Worm (Caenorhabditis elegans): ENCODE measurements around the gene ruvb-1.
A peak's percentile ranks its signal among the peaks of the same experiment; 100 is the strongest.

ruvb-1 gene

DNA sequence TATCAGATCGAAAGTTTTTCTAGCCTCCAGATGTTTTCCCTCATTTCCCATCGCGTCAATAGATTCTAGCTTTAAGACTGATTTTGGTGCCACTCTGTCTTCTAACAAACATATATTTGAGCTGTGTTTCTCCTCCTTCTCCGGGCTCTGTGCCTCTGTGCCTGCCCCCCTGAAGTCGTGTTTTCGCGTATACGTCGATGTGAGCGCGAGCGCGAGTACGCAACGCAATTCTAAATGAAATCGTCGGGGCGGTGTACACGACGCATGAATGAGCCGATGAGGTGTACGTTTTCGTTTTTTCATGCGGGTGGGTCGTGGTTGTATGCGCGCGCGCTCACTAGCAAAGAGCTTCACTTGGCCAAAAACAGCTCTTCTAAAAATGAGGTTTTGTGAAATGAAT, 14.7 kb downstream of the ruvb-1 start:
- TF ChIP-seq egl-27 (tag; optimal IDR thresholded peaks at IDR 0.05) (no peak), nhr-129 (tag; optimal IDR thresholded peaks at IDR 0.05) (no peak), mdl-1 (tag; optimal IDR thresholded peaks at IDR 0.05) (no peak), ZK546.5 (tag; optimal IDR thresholded peaks at IDR 0.05) (no peak), unc-55 (GFP tag; optimal IDR thresholded peaks at IDR 0.05) (no peak), nhr-77 (tag; optimal IDR thresholded peaks at IDR 0.05) (no peak), aly-2 (tag; optimal IDR thresholded peaks at IDR 0.05) (no peak), unc-62 (GFP tag; optimal IDR thresholded peaks at IDR 0.05) (no peak), blmp-1 (tag; optimal IDR thresholded peaks at IDR 0.05; ENCODE audit: insufficient read depth) (no peak), sma-9 (GFP tag; optimal IDR thresholded peaks at IDR 0.05) (no peak), sma-9 (tag; optimal IDR thresholded peaks at IDR 0.05) (no peak), ztf-4 (tag; optimal IDR thresholded peaks at IDR 0.05) (no peak), dmd-4 (tag; optimal IDR thresholded peaks at IDR 0.05) (no peak), elt-3 (tag; optimal IDR thresholded peaks at IDR 0.05) (no peak), nhr-12 (tag; optimal IDR thresholded peaks at IDR 0.05) (no peak)

DNA sequence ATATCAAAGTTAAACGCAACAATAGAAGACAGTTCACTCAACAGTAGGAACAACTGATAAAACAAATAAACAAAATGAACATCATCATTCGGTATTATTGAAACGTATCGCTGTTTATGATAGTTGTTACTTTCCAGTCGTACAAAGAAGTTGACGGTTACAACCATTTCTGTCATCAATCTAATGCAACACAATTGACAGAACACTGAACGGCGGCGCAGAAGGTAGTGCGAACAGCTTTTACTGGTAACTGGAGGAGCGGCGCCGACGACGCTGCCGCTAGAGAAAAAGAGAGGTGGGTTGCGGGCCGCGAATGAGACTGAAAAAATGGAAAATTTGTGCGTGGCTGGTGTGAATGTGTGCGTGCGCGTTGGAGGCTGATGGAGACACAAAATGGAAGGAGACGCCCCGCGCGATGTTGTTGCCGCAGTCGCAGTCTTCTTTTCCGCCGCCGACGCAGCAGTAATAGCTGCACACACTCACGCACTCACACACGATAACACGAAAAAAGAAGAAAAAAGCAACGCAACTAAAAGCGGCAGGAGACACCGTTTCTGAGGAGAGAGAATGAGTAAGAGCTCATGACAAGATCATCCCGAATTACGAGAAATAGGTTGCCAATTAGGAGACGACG, 16.3 kb downstream of the ruvb-1 start:
- TF ChIP-seq unc-55 (GFP tag; optimal IDR thresholded peaks at IDR 0.05) (peak; percentile 34), nhr-129 (tag; optimal IDR thresholded peaks at IDR 0.05) (no peak)

DNA sequence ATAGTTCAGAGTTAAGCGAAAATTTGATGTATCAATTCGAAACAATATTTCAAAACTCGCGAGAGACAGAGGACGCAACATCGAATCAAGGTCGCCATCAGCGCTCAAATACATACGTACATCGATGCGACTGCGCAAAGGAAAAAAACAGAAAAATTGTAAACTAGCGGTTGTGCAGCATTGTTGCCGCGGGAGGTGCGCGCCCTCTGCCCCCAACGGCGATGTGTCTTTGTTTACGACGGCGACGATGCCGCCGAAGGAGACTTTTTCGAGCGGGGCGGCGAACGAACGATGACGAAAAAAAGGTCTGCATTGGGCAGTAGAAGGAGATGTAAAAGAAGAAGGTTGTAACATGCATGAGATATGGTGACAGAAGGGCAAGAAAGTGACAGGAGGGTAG, 17.7 kb downstream of the ruvb-1 start:
- TF ChIP-seq nhr-21 (tag; optimal IDR thresholded peaks at IDR 0.05) (no peak), mbf-1 (tag; optimal IDR thresholded peaks at IDR 0.05) (no peak), nhr-10 (tag; optimal IDR thresholded peaks at IDR 0.05) (no peak)

DNA sequence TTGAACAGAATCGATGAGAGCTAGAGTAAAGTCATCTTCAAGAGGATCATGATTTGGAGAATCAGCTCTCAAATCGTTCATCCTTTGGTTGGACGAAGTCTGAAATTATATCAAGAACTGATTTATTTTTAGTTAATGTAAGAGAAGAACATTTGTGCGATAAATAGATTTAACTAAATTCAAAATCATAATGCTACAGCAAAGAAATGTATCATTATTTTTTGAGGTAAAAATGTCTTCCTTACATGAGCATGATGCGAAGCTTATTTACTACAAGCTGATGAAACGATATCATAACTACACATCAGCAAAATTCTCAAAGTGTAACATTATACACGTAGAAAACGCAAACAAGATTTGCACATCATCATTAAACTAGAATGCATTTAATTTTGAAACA, 18.2 kb downstream of the ruvb-1 start, which contains the start of gene madf-4:
madf-4 (minus strand) TSS at position 101 of the 400 bp plus-strand sequence.
- TF ChIP-seq ama-1 (optimal IDR thresholded peaks at IDR 0.05) (no peak), ztf-4 (tag; optimal IDR thresholded peaks at IDR 0.05) (no peak), nhr-23 (tag; optimal IDR thresholded peaks at IDR 0.05) (no peak), ZK546.5 (tag; optimal IDR thresholded peaks at IDR 0.05) (no peak), ceh-82 (tag; optimal IDR thresholded peaks at IDR 0.05) (no peak), blmp-1 (tag; optimal IDR thresholded peaks at IDR 0.05; ENCODE audit: insufficient read depth) (no peak), nhr-10 (tag; optimal IDR thresholded peaks at IDR 0.05) (no peak), skn-1 (tag; optimal IDR thresholded peaks at IDR 0.05) (no peak), nhr-11 (tag; optimal IDR thresholded peaks at IDR 0.05) (no peak), gmeb-1 (tag; optimal IDR thresholded peaks at IDR 0.05) (no peak), R02D3.7 (tag; optimal IDR thresholded peaks at IDR 0.05) (no peak), ztf-1 (GFP tag; conservative IDR thresholded peaks at IDR 0.05) (no peak), nhr-237 (tag; optimal IDR thresholded peaks at IDR 0.05) (no peak)

DNA sequence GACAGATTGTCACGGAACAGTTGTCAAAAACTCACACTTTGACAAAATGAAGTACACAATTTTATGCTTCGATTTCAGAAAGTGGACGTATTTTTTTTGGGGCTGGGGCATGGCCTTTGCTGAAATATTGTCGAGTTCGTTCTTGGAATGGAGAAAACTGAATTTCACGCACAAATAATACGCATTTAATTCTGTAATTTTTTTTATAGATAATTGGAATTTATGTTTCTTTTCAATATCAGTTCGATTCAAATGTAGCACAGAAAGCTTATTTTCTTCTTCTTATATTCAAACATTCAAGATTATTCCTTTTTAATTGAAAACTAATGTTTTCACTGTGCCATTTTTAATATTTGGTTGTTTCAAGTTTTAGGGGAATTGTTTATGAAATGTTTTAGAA, 20.2 kb downstream of the ruvb-1 start, which contains the start of gene T07C12.10:
T07C12.10 (minus strand) TSS at position 101 of the 400 bp plus-strand sequence.
- no peak for TF ChIP-seq R02D3.7 (tag; optimal IDR thresholded peaks at IDR 0.05)
- no peak for TF ChIP-seq nhr-10 (tag; optimal IDR thresholded peaks at IDR 0.05)
- no peak for TF ChIP-seq lsy-2 (tag; optimal IDR thresholded peaks at IDR 0.05)

DNA sequence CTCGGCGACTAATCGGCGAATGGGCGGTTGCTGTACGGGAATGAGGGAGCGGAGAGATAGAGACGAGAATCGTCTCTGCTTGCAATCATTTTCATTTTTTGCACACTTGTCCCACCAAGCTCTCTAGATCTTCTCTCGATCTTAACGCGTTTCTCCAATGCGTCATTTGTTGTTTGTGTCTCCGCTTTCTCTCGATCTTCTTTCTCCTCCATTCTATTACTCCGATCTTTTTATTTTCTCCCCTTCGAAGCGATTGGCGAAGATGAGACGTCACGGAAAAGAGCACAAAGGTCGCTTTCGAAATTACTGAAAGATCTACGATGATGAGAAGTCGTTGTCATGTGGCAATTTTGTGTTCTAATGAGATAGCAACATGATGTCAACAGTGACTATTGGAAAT, 21.9 kb downstream of the ruvb-1 start:
- no peak for TF ChIP-seq lin-39 (tag; optimal IDR thresholded peaks at IDR 0.05)
- TF ChIP-seq C34F6.9 (tag; optimal IDR thresholded peaks at IDR 0.05): peak; percentile 29
- TF ChIP-seq R02D3.7 (tag; optimal IDR thresholded peaks at IDR 0.05): no peak
- no peak for TF ChIP-seq crh-2 (tag; optimal IDR thresholded peaks at IDR 0.05)
- no peak for TF ChIP-seq ZK546.5 (tag; optimal IDR thresholded peaks at IDR 0.05)
- no peak for TF ChIP-seq peb-1 (tag; optimal IDR thresholded peaks at IDR 0.05)
- TF ChIP-seq dmd-4 (tag; optimal IDR thresholded peaks at IDR 0.05): no peak
- TF ChIP-seq ztf-11 (tag; optimal IDR thresholded peaks at IDR 0.05): no peak
- peak; percentile 23 for TF ChIP-seq nhr-6 (tag; optimal IDR thresholded peaks at IDR 0.05)
- no peak for TF ChIP-seq mab-5 (tag; optimal IDR thresholded peaks at IDR 0.05)
- TF ChIP-seq egl-27 (tag; optimal IDR thresholded peaks at IDR 0.05): no peak
- TF ChIP-seq F13H6.1 (tag; optimal IDR thresholded peaks at IDR 0.05): peak; percentile 82
- TF ChIP-seq elt-1 (tag; optimal IDR thresholded peaks at IDR 0.05): no peak
- no peak for TF ChIP-seq sem-4 (tag; optimal IDR thresholded peaks at IDR 0.05)
- peak; percentile 73 for TF ChIP-seq nhr-129 (tag; optimal IDR thresholded peaks at IDR 0.05)
- peak in 1 of 2 experiments; percentile 44 for TF ChIP-seq lsy-2 (tag; optimal IDR thresholded peaks at IDR 0.05)
- no peak for TF ChIP-seq nhr-23 (tag; optimal IDR thresholded peaks at IDR 0.05)
- TF ChIP-seq skn-1 (tag; optimal IDR thresholded peaks at IDR 0.05): no peak
- TF ChIP-seq mbf-1 (tag; optimal IDR thresholded peaks at IDR 0.05): no peak
- TF ChIP-seq unc-39 (tag; optimal IDR thresholded peaks at IDR 0.05): no peak
- peak; percentile 46 for TF ChIP-seq sma-9 (GFP tag; optimal IDR thresholded peaks at IDR 0.05)
- no peak for TF ChIP-seq sma-9 (tag; optimal IDR thresholded peaks at IDR 0.05)
- no peak for TF ChIP-seq ztf-1 (GFP tag; conservative IDR thresholded peaks at IDR 0.05)
- no peak for TF ChIP-seq nhr-237 (tag; optimal IDR thresholded peaks at IDR 0.05)
- TF ChIP-seq zag-1 (tag; optimal IDR thresholded peaks at IDR 0.05): no peak

All from whole organism, L2 larva.